Worm (Caenorhabditis elegans) whole organism, L1 larva: ENCODE data around the gene Y75B8A.63.
A peak's percentile ranks its signal among the peaks of the same experiment; 100 is the strongest.

Experiments used
- C04F5.9 ChIP-seq: sonication (generic microtip); optimal IDR thresholded peaks from 2 replicates; lab custom pipeline; 2016; ENCODE audit warnings: missing genetic modification characterization, missing compliant biosample characterization
- C34B4.2 ChIP-seq: sonication (generic microtip); optimal IDR thresholded peaks from 2 replicates; lab custom pipeline; 2017; ENCODE audit warnings: mild to moderate bottlenecking, missing genetic modification characterization, missing compliant biosample characterization
- Y116A8C.19 ChIP-seq: sonication (generic microtip); optimal IDR thresholded peaks from 2 replicates; lab custom pipeline; 2016; ENCODE audit warnings: missing compliant biosample characterization, missing genetic modification characterization, borderline replicate concordance
- aha-1 ChIP-seq: fragments of 150-350 bp; optimal IDR thresholded peaks from 2 replicates; lab custom pipeline; 2014; ENCODE audit warnings: missing biosample characterization, missing genetic modification characterization
- ama-1 ChIP-seq: fragments of 150-350 bp; optimal IDR thresholded peaks from 2 replicates; lab custom pipeline; 2014
- ceh-88 ChIP-seq: fragments of 200-800 bp; sonication (Bioruptor generic); IDR thresholded peaks from 2 replicates; pipeline ENCODE4 v1.3.6; 2022; ENCODE audit warnings: missing genetic modification characterization, missing compliant biosample characterization
- ceh-90 ChIP-seq: sonication (generic microtip); optimal IDR thresholded peaks from 2 replicates; lab custom pipeline; 2016; ENCODE audit warnings: missing genetic modification characterization, missing compliant biosample characterization
- ces-1 ChIP-seq: fragments of 150-350 bp; optimal IDR thresholded peaks from 2 replicates; lab custom pipeline; 2014; ENCODE audit warnings: missing biosample characterization, missing genetic modification reagents, missing genetic modification characterization
- efl-1 ChIP-seq, 4 experiments: fragments of 150-350 bp; optimal IDR thresholded peaks in 3 of 4; peaks in 1 of 4; 1 replicate in 1 of 4; 2 replicates in 3 of 4; lab custom pipeline; 2014; ENCODE audit warnings: missing biosample characterization in 2 of 4, missing genetic modification characterization in 2 of 4, missing genetic modification reagents in 2 of 4
- efl-3 ChIP-seq: fragments of 200-800 bp; sonication (Bioruptor generic); optimal IDR thresholded peaks from 2 replicates; lab custom pipeline; 2018; ENCODE audit warnings: mild to moderate bottlenecking, missing genetic modification characterization, missing compliant biosample characterization
- egl-13 ChIP-seq: sonication (generic microtip); optimal IDR thresholded peaks from 2 replicates; lab custom pipeline; 2016; ENCODE audit warnings: missing genotype, missing genetic modification reagents, missing genetic modification characterization, missing compliant biosample characterization
- egl-27 ChIP-seq, 2 experiments: fragments of 150-350 bp in 1 of 2; sonication (generic microtip); optimal IDR thresholded peaks; 3 replicates each; lab custom pipeline; 2017 to 2018; ENCODE audit warnings: missing biosample characterization in 2 of 2, missing genetic modification characterization in 2 of 2, missing genetic modification reagents in 2 of 2
- elt-2 ChIP-seq: sonication (generic microtip); optimal IDR thresholded peaks from 2 replicates; lab custom pipeline; 2016; ENCODE audit warnings: missing genetic modification characterization, mild to moderate bottlenecking, inconsistent platforms, missing compliant biosample characterization, missing genetic modification reagents
- elt-3 ChIP-seq, 6 experiments: fragments of 150-350 bp in 1 of 6; sonication (generic microtip); optimal IDR thresholded peaks; 2 replicates each; lab custom pipeline; 2017 to 2018; ENCODE audit warnings: missing biosample characterization in 6 of 6, missing genetic modification characterization in 6 of 6, inconsistent platforms in 1 of 6
- ets-5 ChIP-seq: fragments of 200-800 bp; sonication (Bioruptor generic); IDR thresholded peaks from 2 replicates; pipeline ENCODE4 v1.3.6; 2022; ENCODE audit warnings: missing genetic modification characterization, missing compliant biosample characterization
- fkh-10 ChIP-seq: sonication (generic microtip); optimal IDR thresholded peaks from 2 replicates; lab custom pipeline; 2017; ENCODE audit warnings: missing biosample characterization, missing genetic modification reagents, missing genetic modification characterization
- fkh-4 ChIP-seq: sonication (generic microtip); optimal IDR thresholded peaks from 2 replicates; lab custom pipeline; 2016; ENCODE audit warnings: missing compliant biosample characterization, missing genetic modification characterization, borderline replicate concordance
- fkh-8 ChIP-seq: sonication (generic microtip); optimal IDR thresholded peaks from 2 replicates; lab custom pipeline; 2016; ENCODE audit warnings: mild to moderate bottlenecking, missing genetic modification characterization, missing compliant biosample characterization
- fos-1 ChIP-seq: fragments of 150-350 bp; optimal IDR thresholded peaks from 2 replicates; lab custom pipeline; 2014; ENCODE audit warnings: missing biosample characterization, missing genetic modification characterization
- grh-1 ChIP-seq: fragments of 200-800 bp; sonication (Bioruptor generic); IDR thresholded peaks from 2 replicates; pipeline ENCODE4 v1.3.6; 2022; ENCODE audit warnings: missing genetic modification reagents, missing genetic modification characterization, missing compliant biosample characterization
- hlh-4 ChIP-seq: sonication (generic microtip); optimal IDR thresholded peaks from 2 replicates; lab custom pipeline; 2016; ENCODE audit warnings: mild to moderate bottlenecking, missing genetic modification characterization, missing compliant biosample characterization
- hpl-2 ChIP-seq: fragments of 150-350 bp; optimal IDR thresholded peaks from 2 replicates; lab custom pipeline; 2014; ENCODE audit warnings: missing biosample characterization, missing genetic modification reagents, missing genetic modification characterization
- irx-1 ChIP-seq: sonication (generic microtip); optimal IDR thresholded peaks from 2 replicates; lab custom pipeline; 2016; ENCODE audit warnings: missing genetic modification characterization, missing compliant biosample characterization
- jun-1 ChIP-seq: fragments of 150-350 bp; optimal IDR thresholded peaks from 2 replicates; lab custom pipeline; 2014; ENCODE audit warnings: missing biosample characterization, missing genetic modification reagents, missing genetic modification characterization
- lin-14 ChIP-seq: fragments of 200-800 bp; sonication (Bioruptor generic); optimal IDR thresholded peaks from 2 replicates; lab custom pipeline; 2018; ENCODE audit warnings: mild to moderate bottlenecking, missing genetic modification characterization, moderate library complexity, missing compliant biosample characterization
- lin-35 ChIP-seq, 2 experiments: fragments of 150-350 bp; optimal IDR thresholded peaks; 2 replicates each; lab custom pipeline; 2014; ENCODE audit warnings: missing biosample characterization in 2 of 2, missing genetic modification characterization in 2 of 2, missing genetic modification reagents in 2 of 2
- lir-3 ChIP-seq: sonication (generic microtip); optimal IDR thresholded peaks from 2 replicates; lab custom pipeline; 2016; ENCODE audit warnings: mild to moderate bottlenecking, missing genetic modification characterization, moderate library complexity, missing compliant biosample characterization; ENCODE audit not compliant: poor library complexity
- mab-9 ChIP-seq: fragments of 200-800 bp; sonication (Bioruptor generic); IDR thresholded peaks from 2 replicates; pipeline ENCODE4 v1.3.6; 2022; ENCODE audit warnings: missing genetic modification reagents, missing genetic modification characterization, missing compliant biosample characterization
- mdl-1 ChIP-seq, 2 experiments: fragments of 150-350 bp; optimal IDR thresholded peaks; 2 replicates each; lab custom pipeline; 2014 to 2017; ENCODE audit warnings: missing biosample characterization in 2 of 2, missing genetic modification characterization in 2 of 2, inconsistent platforms in 1 of 2
- mep-1 ChIP-seq: fragments of 150-350 bp; optimal IDR thresholded peaks from 2 replicates; lab custom pipeline; 2014; ENCODE audit warnings: missing biosample characterization, missing genetic modification characterization
- nhr-12 ChIP-seq: sonication (generic microtip); optimal IDR thresholded peaks from 2 replicates; lab custom pipeline; 2017; ENCODE audit warnings: missing biosample characterization, missing genetic modification characterization
- nhr-28 ChIP-seq: fragments of 150-350 bp; optimal IDR thresholded peaks from 2 replicates; lab custom pipeline; 2014; ENCODE audit warnings: missing biosample characterization, missing genetic modification characterization
- nhr-47 ChIP-seq: sonication (generic microtip); optimal IDR thresholded peaks from 2 replicates; lab custom pipeline; 2016; ENCODE audit warnings: mild to moderate bottlenecking, missing genetic modification characterization, moderate library complexity, missing compliant biosample characterization
- nhr-76 ChIP-seq: sonication (generic microtip); optimal IDR thresholded peaks from 2 replicates; lab custom pipeline; 2017; ENCODE audit warnings: missing biosample characterization, missing genetic modification characterization
- nhr-77 ChIP-seq: fragments of 150-350 bp; optimal IDR thresholded peaks from 2 replicates; lab custom pipeline; 2014; ENCODE audit warnings: missing biosample characterization, missing genetic modification characterization
- rnt-1 ChIP-seq: sonication (generic microtip); optimal IDR thresholded peaks from 2 replicates; lab custom pipeline; 2016; ENCODE audit warnings: mild to moderate bottlenecking, missing genetic modification characterization, moderate library complexity, missing compliant biosample characterization
- skn-1 ChIP-seq: fragments of 150-350 bp; optimal IDR thresholded peaks from 2 replicates; lab custom pipeline; 2014; ENCODE audit warnings: missing biosample characterization, missing genetic modification characterization
- snpc-4 ChIP-seq: fragments of 150-350 bp; optimal IDR thresholded peaks from 2 replicates; lab custom pipeline; 2014; ENCODE audit warnings: missing biosample characterization, missing genetic modification characterization
- sox-4 ChIP-seq: sonication (generic microtip); optimal IDR thresholded peaks from 2 replicates; lab custom pipeline; 2016; ENCODE audit warnings: missing genetic modification characterization, missing compliant biosample characterization
- sptf-1 ChIP-seq: fragments of 150-350 bp; optimal IDR thresholded peaks from 2 replicates; lab custom pipeline; 2014; ENCODE audit warnings: missing biosample characterization, missing genetic modification characterization
- sup-37 ChIP-seq: fragments of 200-800 bp; sonication (Bioruptor generic); optimal IDR thresholded peaks from 2 replicates; lab custom pipeline; 2018; ENCODE audit warnings: mild to moderate bottlenecking, missing genetic modification characterization, missing compliant biosample characterization
- swsn-7 ChIP-seq: sonication (generic microtip); optimal IDR thresholded peaks from 2 replicates; lab custom pipeline; 2016; ENCODE audit warnings: missing genetic modification characterization, missing compliant biosample characterization
- tlp-1 ChIP-seq: fragments of 150-350 bp; optimal IDR thresholded peaks from 2 replicates; lab custom pipeline; 2014; ENCODE audit warnings: missing biosample characterization, missing genetic modification characterization
- unc-130 ChIP-seq: fragments of 150-350 bp; optimal IDR thresholded peaks from 2 replicates; lab custom pipeline; 2017; ENCODE audit warnings: missing biosample characterization, missing genetic modification characterization, inconsistent platforms
- unc-62 ChIP-seq: fragments of 150-350 bp; optimal IDR thresholded peaks from 2 replicates; lab custom pipeline; 2014; ENCODE audit warnings: missing biosample characterization, missing genetic modification reagents, missing genetic modification characterization
- unc-86 ChIP-seq: sonication (generic microtip); optimal IDR thresholded peaks from 2 replicates; lab custom pipeline; 2016; ENCODE audit warnings: missing genetic modification characterization, missing compliant biosample characterization
- unc-98 ChIP-seq: fragments of 200-800 bp; sonication (Bioruptor generic); IDR thresholded peaks from 2 replicates; pipeline ENCODE4 v1.3.6; 2022; ENCODE audit warnings: missing genetic modification characterization, missing compliant biosample characterization
- vab-15 ChIP-seq: sonication (generic microtip); optimal IDR thresholded peaks from 2 replicates; lab custom pipeline; 2017; ENCODE audit warnings: missing genotype, mild to moderate bottlenecking, missing genetic modification characterization, missing compliant biosample characterization
- zag-1 ChIP-seq: fragments of 150-350 bp; optimal IDR thresholded peaks from 2 replicates; lab custom pipeline; 2014; ENCODE audit warnings: missing biosample characterization, missing genetic modification characterization
- zip-4 ChIP-seq: fragments of 200-800 bp; sonication (Bioruptor generic); optimal IDR thresholded peaks from 2 replicates; lab custom pipeline; 2018; ENCODE audit warnings: mild to moderate bottlenecking, missing genetic modification characterization, moderate library complexity, missing compliant biosample characterization
- ztf-11 ChIP-seq, 2 experiments: sonication (generic microtip); optimal IDR thresholded peaks; 2 replicates each; lab custom pipeline; 2016 to 2017; ENCODE audit warnings: missing genetic modification characterization in 2 of 2, missing biosample characterization in 1 of 2, missing compliant biosample characterization in 1 of 2

Gene Y75B8A.63

ce11 chrIII:12368462-12369306 lies 40.9 kb downstream of the Y75B8A.63 start, which contains the start of gene his-72:
Gene his-72, minus strand, starts transcription at chrIII:12369050.
- TF ChIP-seq ceh-90, result no peak
- 0 out of 2 replicates have a peak, but pooled peaks have one; percentile 33 for TF ChIP-seq mab-9 (GFP tag; lab: Robert Waterston, UW)
- TF ChIP-seq snpc-4, result no peak
- no peak for TF ChIP-seq nhr-12 (tag; lab: Kevin White, UChicago)
- peak; percentile 13 for TF ChIP-seq lir-3 (tag; lab: Kevin White, UChicago)
- TF ChIP-seq unc-86 (tag; lab: Kevin White, UChicago), result peak; percentile 54
- TF ChIP-seq mep-1 (tag; lab: Kevin White, UChicago), result peak; percentile 40
- no peak for TF ChIP-seq tlp-1
- TF ChIP-seq efl-3 (GFP tag; lab: Kevin White, UChicago), result no peak
- TF ChIP-seq sup-37, result no peak
- TF ChIP-seq ets-5 (GFP tag; lab: Robert Waterston, UW), result no peak
- peak in 1 of 2 experiments; percentile 60 for TF ChIP-seq ztf-11 (tag; optimal IDR thresholded peaks at IDR 0.05; lab: Kevin White, UChicago)
- TF ChIP-seq vab-15, result peak; percentile 56
- no peak for TF ChIP-seq skn-1
- peak; percentile 25 for TF ChIP-seq egl-13 (tag; lab: Kevin White, UChicago)
- no peak for TF ChIP-seq fkh-4 (tag; lab: Kevin White, UChicago)
- TF ChIP-seq nhr-76 (tag; lab: Kevin White, UChicago), result no peak
- TF ChIP-seq elt-2, result peak; percentile 31
- TF ChIP-seq ama-1 (lab: Kevin White, UChicago), result no peak
- peak; percentile 23 for TF ChIP-seq unc-130 (tag; lab: Kevin White, UChicago)
- TF ChIP-seq sptf-1 (tag; lab: Kevin White, UChicago), result no peak
- peak; percentile 68 for TF ChIP-seq fkh-8 (tag; lab: Kevin White, UChicago)
- 0 out of 2 replicates have a peak, but pooled peaks have one; percentile 17 for TF ChIP-seq ceh-88
- no peak for TF ChIP-seq C04F5.9
- peak; percentile 46 to 63 for TF ChIP-seq lin-35 (GFP tag; optimal IDR thresholded peaks at IDR 0.05; lab: Kevin White, UChicago)
- TF ChIP-seq unc-62 (GFP tag; lab: Kevin White, UChicago), result no peak
- no peak for TF ChIP-seq nhr-28
- peak; percentile 38; the same call in 1 of the 2 replicates for TF ChIP-seq grh-1 (GFP tag; lab: Robert Waterston, UW)
- peak; percentile 42 to 47 for TF ChIP-seq mdl-1 (tag; optimal IDR thresholded peaks at IDR 0.05; lab: Kevin White, UChicago)
- TF ChIP-seq ces-1 (GFP tag; lab: Kevin White, UChicago), result no peak
- no peak for TF ChIP-seq hlh-4 (tag; lab: Kevin White, UChicago)
- TF ChIP-seq sox-4, result no peak
- TF ChIP-seq zag-1, result no peak
- no peak for TF ChIP-seq aha-1 (tag; lab: Kevin White, UChicago)
- TF ChIP-seq zip-4 (GFP tag; lab: Kevin White, UChicago), result peak; percentile 7
- no peak for TF ChIP-seq egl-27 (tag; optimal IDR thresholded peaks at IDR 0.05; lab: Kevin White, UChicago)
- no peak for TF ChIP-seq C34B4.2
- no peak for TF ChIP-seq nhr-77
- TF ChIP-seq hpl-2 (GFP tag; lab: Kevin White, UChicago), result no peak
- TF ChIP-seq irx-1 (tag; lab: Kevin White, UChicago), result no peak
- TF ChIP-seq swsn-7 (tag; lab: Kevin White, UChicago), result peak; percentile 40
- peak; percentile 43 to 56 for TF ChIP-seq efl-1 (optimal IDR thresholded peaks at IDR 0.05; lab: Kevin White, UChicago)
- peak; percentile 54 to 89 for TF ChIP-seq efl-1 (GFP tag; optimal IDR thresholded peaks at IDR 0.05 in 1 of 2; lab: Kevin White, UChicago)
- peak; percentile 51 for TF ChIP-seq rnt-1 (tag; lab: Kevin White, UChicago)
- TF ChIP-seq elt-3 (tag; optimal IDR thresholded peaks at IDR 0.05; lab: Kevin White, UChicago), result peak in 1 of 6 experiments; percentile 2
- peak; percentile 85 for TF ChIP-seq lin-14
- no peak for TF ChIP-seq fos-1 (tag; lab: Kevin White, UChicago)
- peak; percentile 6 for TF ChIP-seq jun-1
- no peak for TF ChIP-seq fkh-10
- peak; percentile 66 for TF ChIP-seq nhr-47 (tag; lab: Kevin White, UChicago)
- no peak for TF ChIP-seq Y116A8C.19 (tag; lab: Kevin White, UChicago)
- no peak for TF ChIP-seq unc-98 (GFP tag; lab: Robert Waterston, UW)
